Worm (Caenorhabditis elegans) whole organism, midembryonic: ENCODE data around the gene C04E6.5.

Source experiments
- T22C8.4 ChIP-seq: fragments of 200-800 bp; sonication (Bioruptor generic); IDR thresholded peaks from 2 replicates; pipeline ENCODE4 v1.3.6; 2022; ENCODE audit warnings: missing genetic modification characterization, missing compliant biosample characterization
- cog-1 ChIP-seq: sonication (generic microtip); optimal IDR thresholded peaks from 2 replicates; lab custom pipeline; 2016; ENCODE audit warnings: missing genetic modification characterization, missing compliant biosample characterization
- flt-1 ChIP-seq: fragments of 200-800 bp; sonication (Bioruptor generic); IDR thresholded peaks from 2 replicates; pipeline ENCODE4 v1.3.6; 2022; ENCODE audit warnings: missing genetic modification characterization, missing compliant biosample characterization
- klf-2 ChIP-seq: fragments of 200-800 bp; sonication (Bioruptor generic); conservative IDR thresholded peaks from 2 replicates; pipeline ENCODE4 v1.3.6; 2022; ENCODE audit warnings: missing genetic modification reagents, missing genetic modification characterization, missing compliant biosample characterization
- ref-1 ChIP-seq: fragments of 200-800 bp; sonication (Bioruptor generic); conservative IDR thresholded peaks from 2 replicates; pipeline ENCODE4 v1.3.6; 2022; ENCODE audit warnings: missing genetic modification reagents, missing genetic modification characterization, missing compliant biosample characterization
- tab-1 ChIP-seq: fragments of 200-800 bp; sonication (Bioruptor generic); IDR thresholded peaks from 2 replicates; pipeline ENCODE4 v1.3.6; 2022; ENCODE audit warnings: missing genetic modification characterization, missing compliant biosample characterization
- ztf-23 ChIP-seq: fragments of 200-800 bp; sonication (Bioruptor generic); IDR thresholded peaks from 2 replicates; pipeline ENCODE4 v1.3.6; 2022; ENCODE audit warnings: missing genetic modification reagents, missing genetic modification characterization, missing compliant biosample characterization
- ztf-29 ChIP-seq: fragments of 200-800 bp; sonication (Bioruptor generic); IDR thresholded peaks from 2 replicates; pipeline ENCODE4 v1.3.6; 2022; ENCODE audit warnings: missing genetic modification reagents, missing genetic modification characterization, missing compliant biosample characterization

DNA sequence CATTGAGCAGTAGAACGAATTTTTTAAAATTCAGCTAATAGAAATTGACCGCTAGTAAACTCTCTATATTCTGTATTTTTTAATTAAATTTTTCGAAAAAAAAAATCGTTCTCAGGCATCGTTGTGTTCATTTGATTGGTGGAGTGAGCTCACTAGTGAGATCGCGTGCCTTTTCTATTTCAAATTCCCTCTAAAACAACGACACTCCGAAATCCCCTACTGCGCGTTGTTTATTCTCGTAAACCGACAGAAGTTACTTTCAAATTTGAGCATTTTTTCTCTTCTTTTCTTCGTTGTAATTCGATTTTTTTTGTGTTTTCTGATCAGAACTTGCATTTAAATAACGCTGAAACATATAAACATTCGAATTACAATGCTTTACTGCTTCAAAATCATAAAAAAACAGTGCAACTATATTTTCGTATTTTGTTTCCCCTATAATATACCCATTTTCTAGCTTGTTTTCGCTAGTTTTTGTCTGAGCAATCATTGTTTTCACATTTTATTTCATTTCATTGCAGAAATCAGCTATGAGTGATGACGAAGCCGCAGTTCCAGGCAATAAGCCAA lies 37.7 kb downstream of the C04E6.5 start, which contains the start of gene syf-3:
- TF ChIP-seq flt-1, result no peak
- no peak for TF ChIP-seq tab-1 (GFP tag; lab: Robert Waterston, UW)
- no peak for TF ChIP-seq ztf-23 (GFP tag; lab: Robert Waterston, UW)
- no peak for TF ChIP-seq cog-1 (tag; lab: Kevin White, UChicago)
- no peak for TF ChIP-seq ref-1
- no peak for TF ChIP-seq T22C8.4 (GFP tag; lab: Robert Waterston, UW)
- TF ChIP-seq ztf-29 (GFP tag; lab: Robert Waterston, UW), result no peak
- no peak for TF ChIP-seq klf-2 (GFP tag; lab: Robert Waterston, UW)
